Fruit fly (Drosophila melanogaster) whole organism, embryonic: ENCODE data around the gene brv3.

Experiments used
- Adf1 ChIP-seq: fragments of 200-800 bp; sonication (Bioruptor generic); IDR thresholded peaks from 2 replicates; pipeline ENCODE4 v1.3.6; 2022; ENCODE audit warnings: missing biosample characterization, missing genetic modification characterization
- Antp ChIP-seq: fragments of 200-800 bp; sonication (Bioruptor generic); optimal IDR thresholded peaks from 3 replicates; lab custom pipeline; 2016; ENCODE audit warnings: missing biosample characterization, missing genetic modification characterization
- Atf-2 ChIP-seq: fragments of 200-800 bp; sonication (Bioruptor generic); optimal IDR thresholded peaks from 2 replicates; lab custom pipeline; 2016; ENCODE audit warnings: missing biosample characterization, missing genetic modification characterization
- CG12659 ChIP-seq: fragments of 200-800 bp; sonication (Bioruptor generic); optimal IDR thresholded peaks from 3 replicates; lab custom pipeline; 2017; ENCODE audit warnings: mild to moderate bottlenecking, missing biosample characterization, missing genetic modification reagents, missing genetic modification characterization
- CG13287 ChIP-seq: fragments of 200-800 bp; sonication (Bioruptor generic); IDR thresholded peaks from 2 replicates; pipeline ENCODE4 v1.3.6; 2022; ENCODE audit warnings: missing biosample characterization, missing genetic modification characterization; ENCODE audit not compliant: partially characterized antibody
- CG14860 ChIP-seq: fragments of 200-800 bp; sonication (Bioruptor generic); IDR thresholded peaks from 3 replicates; pipeline ENCODE4 v1.3.6; 2022; ENCODE audit warnings: missing biosample characterization, missing genetic modification characterization; ENCODE audit not compliant: partially characterized antibody
- CG17186 ChIP-seq: fragments of 200-800 bp; sonication (Bioruptor generic); optimal IDR thresholded peaks from 3 replicates; lab custom pipeline; 2017; ENCODE audit warnings: missing biosample characterization, missing genetic modification reagents, missing genetic modification characterization
- CG30403 ChIP-seq: fragments of 200-800 bp; sonication (Bioruptor generic); optimal IDR thresholded peaks from 3 replicates; lab custom pipeline; 2016; ENCODE audit warnings: missing biosample characterization, missing genetic modification characterization
- CG6791 ChIP-seq: fragments of 200-800 bp; sonication (Bioruptor generic); IDR thresholded peaks from 3 replicates; pipeline ENCODE4 v1.3.6; 2022; ENCODE audit warnings: missing biosample characterization, missing genetic modification characterization; ENCODE audit not compliant: partially characterized antibody
- CG6813 ChIP-seq: fragments of 200-800 bp; sonication (Bioruptor generic); optimal IDR thresholded peaks from 2 replicates; lab custom pipeline; 2017; ENCODE audit warnings: missing biosample characterization, missing genetic modification characterization, mild to moderate bottlenecking, moderate library complexity, missing genetic modification reagents
- CG7271 ChIP-seq: fragments of 200-800 bp; sonication (Bioruptor generic); optimal IDR thresholded peaks from 2 replicates; lab custom pipeline; 2018; ENCODE audit warnings: missing biosample characterization, mild to moderate bottlenecking, missing genetic modification characterization, moderate library complexity
- CG9727 ChIP-seq: fragments of 200-800 bp; sonication (Bioruptor generic); optimal IDR thresholded peaks from 3 replicates; lab custom pipeline; 2017; ENCODE audit warnings: missing biosample characterization, mild to moderate bottlenecking, missing genetic modification characterization
- CG9797 ChIP-seq: fragments of 200-800 bp; sonication (Bioruptor generic); optimal IDR thresholded peaks from 3 replicates; lab custom pipeline; 2018; ENCODE audit warnings: missing biosample characterization, mild to moderate bottlenecking, missing genetic modification characterization
- Dll ChIP-seq: fragments of 200-800 bp; sonication (Bioruptor generic); IDR thresholded peaks from 4 replicates; pipeline ENCODE4 v1.3.6; 2022; ENCODE audit warnings: missing biosample characterization, missing genetic modification characterization; ENCODE audit not compliant: partially characterized antibody
- Dref ChIP-seq: fragments of 200-800 bp; sonication (Bioruptor generic); IDR thresholded peaks from 2 replicates; pipeline ENCODE4 v1.3.6; 2022; ENCODE audit warnings: missing biosample characterization, missing genetic modification characterization
- Elba2 ChIP-seq: fragments of 200-800 bp; sonication (Bioruptor generic); optimal IDR thresholded peaks from 3 replicates; lab custom pipeline; 2016; ENCODE audit warnings: missing biosample characterization, missing genetic modification characterization
- Ets65A ChIP-seq: fragments of 200-800 bp; sonication (Bioruptor generic); peaks from one replicate; lab custom pipeline; 2016; ENCODE audit warnings: missing biosample characterization, missing genetic modification characterization
- Fer1 ChIP-seq: fragments of 200-800 bp; sonication (Bioruptor generic); optimal IDR thresholded peaks from 2 replicates; lab custom pipeline; 2017; ENCODE audit warnings: missing biosample characterization, mild to moderate bottlenecking, missing genetic modification characterization
- Gug ChIP-seq: fragments of 200-800 bp; sonication (Bioruptor generic); IDR thresholded peaks from 4 replicates; pipeline ENCODE4 v1.3.6; 2022; ENCODE audit warnings: missing biosample characterization, missing genetic modification characterization
- MESR4 ChIP-seq: fragments of 200-800 bp; sonication (Bioruptor generic); optimal IDR thresholded peaks from 2 replicates; lab custom pipeline; 2018; ENCODE audit warnings: missing biosample characterization, mild to moderate bottlenecking, missing genetic modification characterization, moderate library complexity
- Rfx ChIP-seq: fragments of 200-800 bp; sonication (Bioruptor generic); IDR thresholded peaks from 2 replicates; pipeline ENCODE4 v1.3.6; 2022; ENCODE audit warnings: missing biosample characterization, missing genetic modification characterization
- Scr ChIP-seq: fragments of 200-800 bp; sonication (Bioruptor generic); IDR thresholded peaks from 2 replicates; pipeline ENCODE4 v1.3.6; 2022; ENCODE audit warnings: missing biosample characterization, missing genetic modification characterization; ENCODE audit not compliant: partially characterized antibody
- Sin3A ChIP-seq: fragments of >200 bp; optimal IDR thresholded peaks from 2 replicates; lab custom pipeline; 2018
- Usf ChIP-seq: fragments of 200-800 bp; sonication (Bioruptor generic); optimal IDR thresholded peaks from 2 replicates; lab custom pipeline; 2017; ENCODE audit warnings: missing genotype, missing biosample characterization, missing genetic modification characterization
- amos ChIP-seq: fragments of 200-800 bp; sonication (Bioruptor generic); IDR thresholded peaks from 2 replicates; pipeline ENCODE4 v1.3.6; 2022; ENCODE audit warnings: missing biosample characterization, missing genetic modification characterization; ENCODE audit not compliant: partially characterized antibody
- ato ChIP-seq: fragments of 200-800 bp; sonication (Bioruptor generic); IDR thresholded peaks from 2 replicates; pipeline ENCODE4 v1.3.6; 2022; ENCODE audit warnings: missing biosample characterization, missing genetic modification characterization; ENCODE audit not compliant: partially characterized antibody
- chif ChIP-seq, 2 experiments: fragments of 200-800 bp; sonication (Bioruptor generic); optimal IDR thresholded peaks; 3 replicates each; lab custom pipeline; 2016; ENCODE audit warnings: missing biosample characterization in 2 of 2, missing genetic modification characterization in 2 of 2
- gfzf ChIP-seq: fragments of 200-800 bp; sonication (Bioruptor generic); optimal IDR thresholded peaks from 2 replicates; lab custom pipeline; 2016; ENCODE audit warnings: missing biosample characterization, mild to moderate bottlenecking, missing genetic modification characterization, moderate library complexity
- inv ChIP-seq: fragments of 200-800 bp; sonication (Bioruptor generic); IDR thresholded peaks from 2 replicates; pipeline ENCODE4 v1.3.6; 2022; ENCODE audit warnings: missing biosample characterization, missing genetic modification characterization; ENCODE audit not compliant: partially characterized antibody
- knrl ChIP-seq: fragments of 200-800 bp; sonication (Bioruptor generic); IDR thresholded peaks from 3 replicates; pipeline ENCODE4 v1.3.6; 2022; ENCODE audit warnings: missing biosample characterization, missing genetic modification characterization; ENCODE audit not compliant: partially characterized antibody
- nerfin-2 ChIP-seq: fragments of 200-800 bp; sonication (Bioruptor generic); IDR thresholded peaks from 2 replicates; pipeline ENCODE4 v1.3.6; 2022; ENCODE audit warnings: missing biosample characterization, missing genetic modification characterization; ENCODE audit not compliant: partially characterized antibody
- nmo ChIP-seq: fragments of 200-800 bp; sonication (Bioruptor generic); optimal IDR thresholded peaks from 2 replicates; lab custom pipeline; 2018; ENCODE audit warnings: missing biosample characterization, mild to moderate bottlenecking, missing genetic modification characterization, moderate library complexity
- nom ChIP-seq: fragments of 200-800 bp; sonication (Bioruptor generic); optimal IDR thresholded peaks from 2 replicates; lab custom pipeline; 2017; ENCODE audit warnings: missing biosample characterization, missing genetic modification characterization, mild to moderate bottlenecking, moderate library complexity, missing genetic modification reagents
- pho ChIP-seq: fragments of 200-800 bp; sonication (Bioruptor generic); optimal IDR thresholded peaks from 2 replicates; lab custom pipeline; 2016; ENCODE audit warnings: missing biosample characterization, missing genetic modification characterization
- phol ChIP-seq: fragments of 200-800 bp; sonication (Bioruptor generic); optimal IDR thresholded peaks from 3 replicates; lab custom pipeline; 2018; ENCODE audit warnings: missing biosample characterization, mild to moderate bottlenecking, missing genetic modification characterization, moderate library complexity
- pzg ChIP-seq: fragments of 200-800 bp; sonication (Bioruptor generic); optimal IDR thresholded peaks from 3 replicates; lab custom pipeline; 2018; ENCODE audit warnings: missing biosample characterization, mild to moderate bottlenecking, missing genetic modification characterization, moderate library complexity
- sens ChIP-seq: fragments of 200-800 bp; sonication (Bioruptor generic); peaks from one replicate; lab custom pipeline; 2016; ENCODE audit warnings: missing biosample characterization, missing genetic modification characterization
- slbo ChIP-seq: fragments of 200-800 bp; sonication (Bioruptor generic); IDR thresholded peaks from 2 replicates; pipeline ENCODE4 v1.3.6; 2022; ENCODE audit warnings: missing biosample characterization, missing genetic modification characterization
- sr ChIP-seq: fragments of 200-800 bp; sonication (Bioruptor generic); IDR thresholded peaks from 3 replicates; pipeline ENCODE4 v1.3.6; 2022; ENCODE audit warnings: missing biosample characterization, missing genetic modification characterization
- ssp ChIP-seq: fragments of 200-800 bp; sonication (Bioruptor generic); IDR thresholded peaks from 2 replicates; pipeline ENCODE4 v1.3.6; 2022; ENCODE audit warnings: missing biosample characterization, missing genetic modification characterization
- stwl ChIP-seq: fragments of 200-800 bp; sonication (Bioruptor generic); optimal IDR thresholded peaks from 3 replicates; lab custom pipeline; 2018; ENCODE audit warnings: missing biosample characterization, mild to moderate bottlenecking, missing genetic modification characterization, moderate library complexity
- sug ChIP-seq: fragments of 200-800 bp; optimal IDR thresholded peaks from 2 replicates; lab custom pipeline; 2019; ENCODE audit warnings: missing biosample characterization, mild to moderate bottlenecking, missing genetic modification characterization, moderate library complexity
- toy ChIP-seq: fragments of 200-800 bp; sonication (Bioruptor generic); IDR thresholded peaks from 2 replicates; pipeline ENCODE4 v1.3.6; 2022; ENCODE audit warnings: missing biosample characterization, missing genetic modification characterization
- tup ChIP-seq: fragments of 200-800 bp; sonication (Bioruptor generic); optimal IDR thresholded peaks from 2 replicates; lab custom pipeline; 2016; ENCODE audit warnings: missing biosample characterization, mild to moderate bottlenecking, missing genetic modification characterization, moderate library complexity
- twi ChIP-seq: fragments of 200-800 bp; optimal IDR thresholded peaks from 2 replicates; lab custom pipeline; 2019; ENCODE audit warnings: missing biosample characterization, mild to moderate bottlenecking, missing genetic modification characterization, moderate library complexity
- vnd ChIP-seq: fragments of 200-800 bp; sonication (Bioruptor generic); IDR thresholded peaks from 3 replicates; pipeline ENCODE4 v1.3.6; 2022; ENCODE audit warnings: missing biosample characterization, missing genetic modification characterization; ENCODE audit not compliant: partially characterized antibody
- zen ChIP-seq: fragments of 200-800 bp; sonication (Bioruptor generic); optimal IDR thresholded peaks from 3 replicates; lab custom pipeline; 2018; ENCODE audit warnings: missing biosample characterization, mild to moderate bottlenecking, missing genetic modification characterization, moderate library complexity
- zfh2 ChIP-seq: fragments of 200-800 bp; sonication (Bioruptor generic); optimal IDR thresholded peaks from 2 replicates; lab custom pipeline; 2016; ENCODE audit warnings: missing biosample characterization, missing genetic modification characterization

The brv3 gene

dm6 chrX:2603851-2604505 is 20.4 kb downstream of the brv3 start, which contains the start of the genes Klp3A and Zw10 (continued):
- TF ChIP-seq CG7271 (tag; lab: Kevin White, UChicago): no peak
- TF ChIP-seq pho (GFP tag; lab: Kevin White, UChicago): peak; percentile 43
- TF ChIP-seq CG9727 (GFP tag; lab: Kevin White, UChicago): peak; percentile 13
- peak; percentile 63 for TF ChIP-seq Dref
- TF ChIP-seq slbo (GFP tag; lab: Robert Waterston, UW): peak; percentile 40
- peak; percentile 45 for TF ChIP-seq sug (tag; lab: Kevin White, UChicago)
- peak; percentile 68 for TF ChIP-seq Sin3A (lab: Kevin White, UChicago)
- TF ChIP-seq toy: no peak
- TF ChIP-seq sens (GFP tag; lab: Kevin White, UChicago): peak; percentile 86
- peak; percentile 41 for TF ChIP-seq CG12659 (GFP tag; lab: Kevin White, UChicago)
- peak; percentile 85 for TF ChIP-seq phol
- TF ChIP-seq tup: no peak
- peak; percentile 63 for TF ChIP-seq vnd
- peak; percentile 10 for TF ChIP-seq twi (tag; lab: Kevin White, UChicago)
- TF ChIP-seq Rfx (GFP tag; lab: Robert Waterston, UW): peak; percentile 28; the same call in 1 of the 2 replicates
- peak; percentile 69 for TF ChIP-seq CG13287 (GFP tag; lab: Robert Waterston, UW)
- TF ChIP-seq Dll (GFP tag; lab: Robert Waterston, UW): peak; percentile 78
- peak; percentile 8; the same call in 1 of the 4 replicates for TF ChIP-seq Gug
- peak; percentile 57 for TF ChIP-seq CG17186 (GFP tag; lab: Kevin White, UChicago)
- TF ChIP-seq CG6813 (GFP tag; lab: Kevin White, UChicago): no peak
- TF ChIP-seq zfh2 (GFP tag; lab: Kevin White, UChicago): peak; percentile 30
- peak; percentile 41 for TF ChIP-seq nmo (GFP tag; lab: Kevin White, UChicago)
- TF ChIP-seq CG14860 (GFP tag; lab: Robert Waterston, UW): peak; percentile 70; the same call in 2 of the 3 replicates
- TF ChIP-seq nom: peak; percentile 6
- TF ChIP-seq Atf-2 (GFP tag; lab: Kevin White, UChicago): peak; percentile 1
- no peak for TF ChIP-seq sr (GFP tag; lab: Robert Waterston, UW)
- TF ChIP-seq knrl: peak; percentile 61; the same call in 2 of the 3 replicates
- TF ChIP-seq Usf (GFP tag; lab: Kevin White, UChicago): no peak
- TF ChIP-seq ato: 0 out of 2 replicates have a peak, but pooled peaks have one; percentile 21
- peak; percentile 26 for TF ChIP-seq MESR4 (GFP tag; lab: Kevin White, UChicago)
- TF ChIP-seq amos (GFP tag; lab: Robert Waterston, UW): peak; percentile 18; the same call in 1 of the 2 replicates
- TF ChIP-seq ssp (GFP tag; lab: Robert Waterston, UW): no peak
- TF ChIP-seq Fer1 (GFP tag; lab: Kevin White, UChicago): no peak
- TF ChIP-seq Scr (GFP tag; lab: Robert Waterston, UW): peak; percentile 70
- peak; percentile 1 for TF ChIP-seq Antp (GFP tag; lab: Kevin White, UChicago)
- TF ChIP-seq gfzf (GFP tag; lab: Kevin White, UChicago): peak; percentile 20
- TF ChIP-seq CG30403 (GFP tag; lab: Kevin White, UChicago): peak; percentile 30
- TF ChIP-seq inv (GFP tag; lab: Robert Waterston, UW): peak; percentile 62
- peak; percentile 34 for TF ChIP-seq stwl
- peak in 1 of 2 experiments; percentile 1 for TF ChIP-seq chif (GFP tag; optimal IDR thresholded peaks at IDR 0.05; lab: Kevin White, UChicago)
- TF ChIP-seq nerfin-2 (GFP tag; lab: Robert Waterston, UW): peak; percentile 72
- TF ChIP-seq Adf1 (GFP tag; lab: Robert Waterston, UW): no peak
- peak; percentile 2 for TF ChIP-seq zen (tag; lab: Kevin White, UChicago)
- peak; percentile 35 for TF ChIP-seq pzg
- TF ChIP-seq CG6791 (GFP tag; lab: Robert Waterston, UW): peak; percentile 61
- TF ChIP-seq CG9797 (GFP tag; lab: Kevin White, UChicago): peak; percentile 14
- peak; percentile 81 for TF ChIP-seq Ets65A (GFP tag; lab: Kevin White, UChicago)
- no peak for TF ChIP-seq Elba2 (GFP tag; lab: Kevin White, UChicago)
